Fruit fly (Drosophila melanogaster) whole organism, prepupa: Measurements from ENCODE around the gene CG10405.
A peak's percentile ranks its signal among the peaks of the same experiment; 100 is the strongest.

Source experiments
- CG10631 ChIP-seq: fragments of 200-800 bp; sonication (Bioruptor generic); optimal IDR thresholded peaks from 2 replicates; lab custom pipeline; 2016; ENCODE audit warnings: missing biosample characterization, missing genetic modification characterization
- CG10669 ChIP-seq: fragments of 200-800 bp; sonication (Bioruptor generic); optimal IDR thresholded peaks from 3 replicates; lab custom pipeline; 2018; ENCODE audit warnings: missing biosample characterization, mild to moderate bottlenecking, missing genetic modification characterization, moderate library complexity
- CG11294 ChIP-seq: fragments of 200-800 bp; sonication (Bioruptor generic); IDR thresholded peaks from 2 replicates; pipeline ENCODE4 v1.3.6; 2022; ENCODE audit warnings: missing biosample characterization, missing genetic modification characterization
- CG11762 ChIP-seq: fragments of 200-800 bp; sonication (Bioruptor generic); optimal IDR thresholded peaks from 3 replicates; lab custom pipeline; 2016; ENCODE audit warnings: missing biosample characterization, missing genetic modification characterization; ENCODE audit not compliant: insufficient read depth
- CG15336 ChIP-seq: fragments of 200-800 bp; sonication (Bioruptor generic); IDR thresholded peaks from 2 replicates; pipeline ENCODE4 v1.3.6; 2022; ENCODE audit warnings: missing biosample characterization, missing genetic modification characterization
- CG1621 ChIP-seq: fragments of 200-800 bp; sonication (Bioruptor generic); optimal IDR thresholded peaks from 3 replicates; lab custom pipeline; 2018; ENCODE audit warnings: missing biosample characterization, mild to moderate bottlenecking, missing genetic modification characterization
- CG16779 ChIP-seq: fragments of 200-800 bp; sonication (Bioruptor generic); optimal IDR thresholded peaks from 3 replicates; lab custom pipeline; 2017; ENCODE audit warnings: missing biosample characterization, mild to moderate bottlenecking, missing genetic modification characterization
- CG3032 ChIP-seq: fragments of 200-800 bp; optimal IDR thresholded peaks from 2 replicates; lab custom pipeline; 2019; ENCODE audit warnings: missing biosample characterization, mild to moderate bottlenecking, missing genetic modification characterization, moderate library complexity
- CG31627 ChIP-seq: fragments of 200-800 bp; sonication (Bioruptor generic); optimal IDR thresholded peaks from 3 replicates; lab custom pipeline; 2016; ENCODE audit warnings: missing biosample characterization, missing genetic modification characterization
- CG32006 ChIP-seq: fragments of 200-800 bp; sonication (Bioruptor generic); optimal IDR thresholded peaks from 3 replicates; lab custom pipeline; 2017; ENCODE audit warnings: missing biosample characterization, mild to moderate bottlenecking, missing genetic modification characterization
- CG34406 ChIP-seq: fragments of 200-800 bp; sonication (Bioruptor generic); optimal IDR thresholded peaks from 3 replicates; lab custom pipeline; 2016; ENCODE audit warnings: missing biosample characterization, missing genetic modification characterization
- CG3919 ChIP-seq: fragments of 200-800 bp; sonication (Bioruptor generic); optimal IDR thresholded peaks from 3 replicates; lab custom pipeline; 2016; ENCODE audit warnings: missing biosample characterization, missing genetic modification characterization
- CG6163 ChIP-seq: fragments of 200-800 bp; sonication (Bioruptor generic); IDR thresholded peaks from 3 replicates; pipeline ENCODE4 v1.3.6; 2022; ENCODE audit warnings: missing biosample characterization, missing genetic modification characterization
- CG6276 ChIP-seq: fragments of 200-800 bp; sonication (Bioruptor generic); optimal IDR thresholded peaks from 2 replicates; lab custom pipeline; 2017; ENCODE audit warnings: missing biosample characterization, mild to moderate bottlenecking, missing genetic modification characterization
- CG6792 ChIP-seq: fragments of 200-800 bp; sonication (Bioruptor generic); optimal IDR thresholded peaks from 3 replicates; lab custom pipeline; 2016; ENCODE audit warnings: missing biosample characterization, missing genetic modification characterization
- CG6808 ChIP-seq: fragments of 200-800 bp; sonication (Bioruptor generic); optimal IDR thresholded peaks from 3 replicates; lab custom pipeline; 2017; ENCODE audit warnings: missing biosample characterization, missing genetic modification characterization, mild to moderate bottlenecking, moderate library complexity, missing genetic modification reagents
- CG7368 ChIP-seq: fragments of 200-800 bp; sonication (Bioruptor generic); optimal IDR thresholded peaks from 3 replicates; lab custom pipeline; 2016; ENCODE audit warnings: missing biosample characterization, missing genetic modification characterization
- CG8119 ChIP-seq: fragments of 200-800 bp; sonication (Bioruptor generic); IDR thresholded peaks from 3 replicates; pipeline ENCODE4 v1.3.6; 2022; ENCODE audit warnings: missing biosample characterization, missing genetic modification characterization
- CG8319 ChIP-seq: fragments of 200-800 bp; sonication (Bioruptor generic); optimal IDR thresholded peaks from 3 replicates; lab custom pipeline; 2016; ENCODE audit warnings: missing biosample characterization, missing genetic modification characterization
- Eip78C ChIP-seq: fragments of 200-800 bp; sonication (Bioruptor generic); peaks from one replicate; lab custom pipeline; 2016; ENCODE audit warnings: missing biosample characterization, missing genetic modification characterization
- Eip93F ChIP-seq: fragments of 200-800 bp; sonication (Bioruptor generic); optimal IDR thresholded peaks from 2 replicates; lab custom pipeline; 2016; ENCODE audit warnings: missing biosample characterization, mild to moderate bottlenecking, missing genetic modification characterization
- Ets96B ChIP-seq: fragments of 200-800 bp; optimal IDR thresholded peaks from 2 replicates; lab custom pipeline; 2019; ENCODE audit warnings: missing biosample characterization, mild to moderate bottlenecking, missing genetic modification characterization, moderate library complexity
- Gug ChIP-seq: fragments of 200-800 bp; sonication (Bioruptor generic); IDR thresholded peaks from 2 replicates; pipeline ENCODE4 v1.3.6; 2022; ENCODE audit warnings: missing biosample characterization, missing genetic modification characterization
- Hr39 ChIP-seq: fragments of 200-800 bp; sonication (Bioruptor generic); optimal IDR thresholded peaks from 2 replicates; lab custom pipeline; 2016; ENCODE audit warnings: missing biosample characterization, missing genetic modification characterization
- Hr4 ChIP-seq: fragments of 200-800 bp; sonication (Bioruptor generic); optimal IDR thresholded peaks from 3 replicates; lab custom pipeline; 2016; ENCODE audit warnings: missing biosample characterization, missing genetic modification characterization
- Lpt ChIP-seq: fragments of 200-800 bp; sonication (Bioruptor generic); optimal IDR thresholded peaks from 3 replicates; lab custom pipeline; 2016; ENCODE audit warnings: missing biosample characterization, missing genetic modification characterization
- Met ChIP-seq: fragments of 200-800 bp; sonication (Bioruptor generic); optimal IDR thresholded peaks from 3 replicates; lab custom pipeline; 2016; ENCODE audit warnings: missing biosample characterization, missing genetic modification characterization
- Smox ChIP-seq: fragments of 200-800 bp; sonication (Bioruptor generic); optimal IDR thresholded peaks from 3 replicates; lab custom pipeline; 2016; ENCODE audit warnings: missing biosample characterization, missing genetic modification characterization
- Sox102F ChIP-seq: fragments of 200-800 bp; sonication (Bioruptor generic); optimal IDR thresholded peaks from 2 replicates; lab custom pipeline; 2016; ENCODE audit warnings: missing biosample characterization, mild to moderate bottlenecking, missing genetic modification characterization
- Sox14 ChIP-seq: fragments of 200-800 bp; sonication (Bioruptor generic); optimal IDR thresholded peaks from 3 replicates; lab custom pipeline; 2016; ENCODE audit warnings: missing biosample characterization, missing genetic modification characterization
- Sox15 ChIP-seq: fragments of 200-800 bp; sonication (Bioruptor generic); optimal IDR thresholded peaks from 3 replicates; lab custom pipeline; 2016; ENCODE audit warnings: missing biosample characterization, missing genetic modification characterization
- achi ChIP-seq: fragments of 200-800 bp; sonication (Bioruptor generic); optimal IDR thresholded peaks from 3 replicates; lab custom pipeline; 2016; ENCODE audit warnings: missing biosample characterization, missing genetic modification characterization
- dac ChIP-seq: fragments of 200-800 bp; sonication (Bioruptor generic); optimal IDR thresholded peaks from 2 replicates; lab custom pipeline; 2017; ENCODE audit warnings: missing biosample characterization, mild to moderate bottlenecking, missing genetic modification characterization
- esn ChIP-seq: fragments of 200-800 bp; sonication (Bioruptor generic); optimal IDR thresholded peaks from 2 replicates; lab custom pipeline; 2016; ENCODE audit warnings: missing biosample characterization, mild to moderate bottlenecking, missing genetic modification characterization, moderate library complexity
- fd59A ChIP-seq: fragments of 200-800 bp; sonication (Bioruptor generic); optimal IDR thresholded peaks from 2 replicates; lab custom pipeline; 2017; ENCODE audit warnings: missing biosample characterization, mild to moderate bottlenecking, missing genetic modification characterization, missing genetic modification reagents
- fd85E ChIP-seq: fragments of 200-800 bp; sonication (Bioruptor generic); optimal IDR thresholded peaks from 3 replicates; lab custom pipeline; 2016; ENCODE audit warnings: missing biosample characterization, missing genetic modification characterization
- lz ChIP-seq: fragments of 200-800 bp; sonication (Bioruptor generic); optimal IDR thresholded peaks from 3 replicates; lab custom pipeline; 2016; ENCODE audit warnings: missing biosample characterization, missing genetic modification characterization
- pdm3 ChIP-seq: fragments of 200-800 bp; sonication (Bioruptor generic); optimal IDR thresholded peaks from 3 replicates; lab custom pipeline; 2016; ENCODE audit warnings: missing biosample characterization, missing genetic modification characterization
- salr ChIP-seq, 2 experiments: fragments of 200-800 bp; sonication (Bioruptor generic); optimal IDR thresholded peaks; 3 replicates each; lab custom pipeline; 2016 to 2018; ENCODE audit warnings: missing biosample characterization in 2 of 2, missing genetic modification characterization in 2 of 2, mild to moderate bottlenecking in 1 of 2
- spab ChIP-seq: fragments of 200-800 bp; sonication (Bioruptor generic); optimal IDR thresholded peaks from 2 replicates; lab custom pipeline; 2017; ENCODE audit warnings: missing biosample characterization, mild to moderate bottlenecking, missing genetic modification characterization, missing genetic modification reagents
- ss ChIP-seq, 2 experiments: fragments of 200-800 bp; sonication (Bioruptor generic); optimal IDR thresholded peaks; 2 replicates in 1 of 2; 3 replicates in 1 of 2; lab custom pipeline; 2017 to 2018; ENCODE audit warnings: mild to moderate bottlenecking in 2 of 2, missing biosample characterization in 2 of 2, missing genetic modification characterization in 2 of 2, moderate library complexity in 1 of 2
- topi ChIP-seq: fragments of 200-800 bp; sonication (Bioruptor generic); optimal IDR thresholded peaks from 3 replicates; lab custom pipeline; 2016; ENCODE audit warnings: missing biosample characterization, missing genetic modification characterization
- vri ChIP-seq: fragments of 200-800 bp; sonication (Bioruptor generic); optimal IDR thresholded peaks from 3 replicates; lab custom pipeline; 2016; ENCODE audit warnings: missing biosample characterization, mild to moderate bottlenecking, missing genetic modification characterization

Gene CG10405

DNA sequence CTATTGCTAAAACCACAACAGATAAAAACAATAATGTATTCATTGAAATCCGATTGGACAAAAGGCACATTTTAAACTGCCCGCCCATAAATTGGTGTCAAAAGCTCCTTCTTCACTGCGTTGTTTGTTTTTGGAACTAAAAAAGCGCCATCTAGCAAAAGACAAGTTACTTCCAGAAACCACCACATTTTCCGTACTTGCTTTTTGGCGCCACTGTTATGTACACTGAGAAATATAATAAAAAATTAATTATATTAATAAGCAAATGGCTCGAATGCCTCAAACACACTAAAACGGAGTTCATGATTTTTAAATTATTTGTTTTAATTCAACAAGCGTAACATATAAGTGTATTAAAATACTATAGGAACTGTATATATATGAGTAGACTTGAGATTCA, 43.1 kb downstream of the CG10405 start (continued):
- TF ChIP-seq Lpt (GFP tag; lab: Kevin White, UChicago) (peak; percentile 26), achi (peak; percentile 69), Gug (GFP tag; lab: Robert Waterston, UW) (peak; percentile 65), Eip78C (GFP tag; lab: Kevin White, UChicago) (peak; percentile 93), CG16779 (tag; lab: Kevin White, UChicago) (peak; percentile 15), vri (GFP tag; lab: Kevin White, UChicago) (no peak), Hr4 (GFP tag; lab: Kevin White, UChicago) (peak; percentile 62), pdm3 (GFP tag; lab: Kevin White, UChicago) (peak; percentile 70), CG10669 (GFP tag; lab: Kevin White, UChicago) (peak; percentile 72), Eip93F (no peak), CG34406 (GFP tag; lab: Kevin White, UChicago) (peak; percentile 73), fd85E (GFP tag; lab: Kevin White, UChicago) (no peak), CG3919 (GFP tag; lab: Kevin White, UChicago) (peak; percentile 80), Sox102F (GFP tag; lab: Kevin White, UChicago) (peak; percentile 56)

DNA sequence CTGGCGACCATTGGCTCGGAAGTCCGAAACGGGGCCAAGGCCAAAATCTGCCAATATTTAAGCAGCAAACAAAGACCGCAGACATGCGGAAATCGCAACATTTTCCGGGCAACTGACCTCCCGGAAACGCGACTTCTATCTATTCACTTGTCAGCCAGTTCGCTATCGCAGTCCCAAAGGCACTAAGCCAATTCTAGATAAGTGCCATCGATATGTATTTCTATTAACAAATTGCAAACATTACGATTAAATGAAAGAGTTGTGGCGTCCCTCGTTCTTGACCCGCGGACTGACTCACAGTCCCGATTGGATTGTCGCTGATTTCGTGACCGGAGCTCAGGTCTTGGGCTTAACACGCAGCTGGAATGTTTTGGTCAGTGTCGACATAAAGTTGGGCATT, 44.6 kb downstream of the CG10405 start, which contains the start of gene Gr89a:
Gr89a (minus strand) TSS at position 101 of the 400 bp plus-strand sequence.
- TF ChIP-seq CG8319 (no peak), dac (GFP tag; lab: Kevin White, UChicago) (no peak), pdm3 (GFP tag; lab: Kevin White, UChicago) (no peak), CG32006 (GFP tag; lab: Kevin White, UChicago) (no peak), Hr4 (GFP tag; lab: Kevin White, UChicago) (no peak), CG7368 (GFP tag; lab: Kevin White, UChicago) (no peak)

DNA sequence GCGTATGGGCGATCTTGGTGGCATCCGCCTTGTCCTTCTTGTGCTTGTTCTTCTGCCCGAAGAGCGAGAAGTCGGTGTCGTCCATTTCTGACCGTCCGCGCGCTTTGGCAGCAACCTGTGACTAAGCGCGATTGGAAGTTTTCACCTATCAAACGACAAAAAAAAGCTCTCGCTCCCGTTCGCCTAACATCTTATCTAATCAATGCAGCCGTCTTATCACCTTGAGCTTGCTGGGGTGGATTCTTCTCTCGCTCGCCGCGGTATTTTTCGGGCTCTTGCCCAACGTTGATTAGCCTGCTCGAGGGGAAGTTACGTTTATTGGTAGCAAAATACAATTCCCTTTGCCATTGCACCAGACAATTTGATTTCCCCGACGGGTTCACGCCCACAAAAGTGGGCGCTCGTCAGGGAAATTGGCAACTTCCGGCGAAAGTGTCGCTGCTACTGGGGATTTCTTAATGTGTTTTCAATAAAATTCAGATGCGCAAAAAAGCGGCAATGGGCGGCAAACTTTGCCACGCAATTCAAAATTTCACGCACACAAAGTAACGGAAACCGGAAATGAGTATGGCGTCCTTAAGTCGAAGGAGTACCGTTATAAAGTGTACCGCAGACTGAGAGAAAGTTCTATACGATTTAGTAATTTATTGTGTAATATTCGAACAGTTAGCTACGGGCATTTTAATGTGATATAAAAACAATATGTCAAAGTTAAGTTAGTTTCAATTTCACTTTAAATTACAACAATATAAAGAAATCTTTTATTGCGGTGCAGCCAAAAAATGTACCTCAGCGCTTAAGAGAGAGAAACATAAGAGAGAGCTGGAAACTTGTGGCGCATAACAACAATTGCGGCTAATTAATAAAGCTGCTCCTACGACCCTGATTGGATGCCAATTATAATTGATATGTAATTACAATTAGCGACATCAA, 46.9 kb downstream of the CG10405 start, which contains the start of gene Decay:
Decay (minus strand) TSS at position 132 of the 933 bp plus-strand sequence.
- TF ChIP-seq CG1621 (no peak), CG6163 (no peak), Sox15 (GFP tag; lab: Kevin White, UChicago) (no peak), esn (peak; percentile 73), CG15336 (GFP tag; lab: Robert Waterston, UW) (peak; percentile 52), ss (GFP tag; optimal IDR thresholded peaks at IDR 0.05; lab: Kevin White, UChicago) (no peak), Eip78C (GFP tag; lab: Kevin White, UChicago) (peak; percentile 87), CG6792 (GFP tag; lab: Kevin White, UChicago) (peak; percentile 30), Sox102F (GFP tag; lab: Kevin White, UChicago) (peak; percentile 61), CG31627 (GFP tag; lab: Kevin White, UChicago) (peak; percentile 64), CG6808 (GFP tag; lab: Kevin White, UChicago) (no peak), Hr4 (GFP tag; lab: Kevin White, UChicago) (peak; percentile 61), CG11762 (GFP tag; lab: Kevin White, UChicago) (no peak), Met (GFP tag; lab: Kevin White, UChicago) (peak; percentile 65), Sox14 (GFP tag; lab: Kevin White, UChicago) (peak; percentile 50), CG16779 (tag; lab: Kevin White, UChicago) (no peak), vri (GFP tag; lab: Kevin White, UChicago) (no peak), fd59A (no peak), lz (GFP tag; lab: Kevin White, UChicago) (peak; percentile 48), topi (peak; percentile 65), Smox (GFP tag; lab: Kevin White, UChicago) (peak; percentile 53), CG6276 (GFP tag; lab: Kevin White, UChicago) (no peak), CG3919 (GFP tag; lab: Kevin White, UChicago) (peak; percentile 63), Gug (GFP tag; lab: Robert Waterston, UW) (no peak), pdm3 (GFP tag; lab: Kevin White, UChicago) (peak; percentile 51), salr (GFP tag; optimal IDR thresholded peaks at IDR 0.05; lab: Kevin White, UChicago) (peak in 1 of 2 experiments; percentile 15), fd85E (GFP tag; lab: Kevin White, UChicago) (no peak), CG32006 (GFP tag; lab: Kevin White, UChicago) (peak; percentile 37), CG8119 (GFP tag; lab: Robert Waterston, UW) (peak; percentile 58; the same call in 2 of the 3 replicates), Lpt (GFP tag; lab: Kevin White, UChicago) (no peak), Ets96B (tag; lab: Kevin White, UChicago) (no peak), CG10631 (GFP tag; lab: Kevin White, UChicago) (peak; percentile 26), Hr39 (GFP tag; lab: Kevin White, UChicago) (peak; percentile 55), CG3032 (no peak), spab (GFP tag; lab: Kevin White, UChicago) (no peak), CG10669 (GFP tag; lab: Kevin White, UChicago) (no peak), CG11294 (GFP tag; lab: Robert Waterston, UW) (no peak)
